Fruit fly (Drosophila melanogaster) whole organism, embryonic: ENCODE data around the gene CG31278.

Source experiments
- Asciz ChIP-seq: fragments of 200-800 bp; sonication (Bioruptor generic); optimal IDR thresholded peaks from 2 replicates; lab custom pipeline; 2017; ENCODE audit warnings: missing biosample characterization, mild to moderate bottlenecking, missing genetic modification characterization, missing genetic modification reagents
- BtbVII ChIP-seq: fragments of 200-800 bp; sonication (Bioruptor generic); optimal IDR thresholded peaks from 3 replicates; lab custom pipeline; 2017; ENCODE audit warnings: missing biosample characterization, mild to moderate bottlenecking, missing genetic modification characterization
- CG12391 ChIP-seq: fragments of 200-800 bp; sonication (Bioruptor generic); optimal IDR thresholded peaks from 3 replicates; lab custom pipeline; 2018; ENCODE audit warnings: missing biosample characterization, mild to moderate bottlenecking, missing genetic modification characterization, moderate library complexity
- CG13424 ChIP-seq: fragments of 200-800 bp; sonication (Bioruptor generic); optimal IDR thresholded peaks from 2 replicates; lab custom pipeline; 2019; ENCODE audit warnings: missing biosample characterization, mild to moderate bottlenecking, missing genetic modification characterization, moderate library complexity
- CG1603 ChIP-seq: fragments of 200-800 bp; sonication (Bioruptor generic); optimal IDR thresholded peaks from 2 replicates; lab custom pipeline; 2019; ENCODE audit warnings: missing biosample characterization, mild to moderate bottlenecking, missing genetic modification characterization, moderate library complexity
- CG2678 ChIP-seq: fragments of 200-800 bp; sonication (Bioruptor generic); optimal IDR thresholded peaks from 3 replicates; lab custom pipeline; 2019; ENCODE audit warnings: missing biosample characterization, mild to moderate bottlenecking, missing genetic modification characterization, moderate library complexity
- CG2889 ChIP-seq: fragments of 200-800 bp; sonication (Bioruptor generic); IDR thresholded peaks from 3 replicates; pipeline ENCODE4 v1.3.6; 2022; ENCODE audit warnings: missing biosample characterization, missing genetic modification characterization
- CG30403 ChIP-seq: fragments of 200-800 bp; sonication (Bioruptor generic); optimal IDR thresholded peaks from 3 replicates; lab custom pipeline; 2016; ENCODE audit warnings: missing biosample characterization, missing genetic modification characterization
- CG30431 ChIP-seq: fragments of 200-800 bp; sonication (Bioruptor generic); optimal IDR thresholded peaks from 2 replicates; lab custom pipeline; 2017; ENCODE audit warnings: missing biosample characterization, missing genetic modification characterization
- CG33557 ChIP-seq: fragments of 200-800 bp; sonication (Bioruptor generic); optimal IDR thresholded peaks from 2 replicates; lab custom pipeline; 2019; ENCODE audit warnings: missing biosample characterization, mild to moderate bottlenecking, missing genetic modification characterization, moderate library complexity
- CG3995 ChIP-seq: fragments of 200-800 bp; sonication (Bioruptor generic); optimal IDR thresholded peaks from 3 replicates; lab custom pipeline; 2016; ENCODE audit warnings: missing biosample characterization, missing genetic modification characterization
- CG4707 ChIP-seq: fragments of 200-800 bp; sonication (Bioruptor generic); optimal IDR thresholded peaks from 2 replicates; lab custom pipeline; 2018; ENCODE audit warnings: missing biosample characterization, mild to moderate bottlenecking, missing genetic modification characterization, moderate library complexity
- CG6813 ChIP-seq: fragments of 200-800 bp; sonication (Bioruptor generic); optimal IDR thresholded peaks from 2 replicates; lab custom pipeline; 2017; ENCODE audit warnings: missing biosample characterization, missing genetic modification characterization, mild to moderate bottlenecking, moderate library complexity, missing genetic modification reagents
- CG8388 ChIP-seq: fragments of 200-800 bp; sonication (Bioruptor generic); optimal IDR thresholded peaks from 2 replicates; lab custom pipeline; 2019; ENCODE audit warnings: missing biosample characterization, mild to moderate bottlenecking, missing genetic modification characterization, moderate library complexity
- CG9932 ChIP-seq: fragments of 200-800 bp; sonication (Bioruptor generic); IDR thresholded peaks from 2 replicates; pipeline ENCODE4 v1.3.6; 2022; ENCODE audit warnings: missing biosample characterization, missing genetic modification characterization
- Dip3 ChIP-seq: fragments of 200-800 bp; sonication (Bioruptor generic); optimal IDR thresholded peaks from 3 replicates; lab custom pipeline; 2016; ENCODE audit warnings: missing biosample characterization, missing genetic modification characterization
- Ets97D ChIP-seq: fragments of 200-800 bp; sonication (Bioruptor generic); optimal IDR thresholded peaks from 3 replicates; lab custom pipeline; 2016; ENCODE audit warnings: missing biosample characterization, missing genetic modification characterization
- Fer2 ChIP-seq: fragments of 200-800 bp; sonication (Bioruptor generic); optimal IDR thresholded peaks from 2 replicates; lab custom pipeline; 2018; ENCODE audit warnings: missing biosample characterization, mild to moderate bottlenecking, missing genetic modification characterization, moderate library complexity
- Jarid2 ChIP-seq: fragments of 200-800 bp; sonication (Bioruptor generic); optimal IDR thresholded peaks from 3 replicates; lab custom pipeline; 2017; ENCODE audit warnings: mild to moderate bottlenecking, missing biosample characterization, missing genetic modification reagents, missing genetic modification characterization
- Lpt ChIP-seq: fragments of >200 bp; optimal IDR thresholded peaks from 2 replicates; lab custom pipeline; 2018; ENCODE audit warnings: missing biosample characterization, missing genetic modification characterization
- Max ChIP-seq: fragments of 200-800 bp; sonication (Bioruptor generic); optimal IDR thresholded peaks from 2 replicates; lab custom pipeline; 2016; ENCODE audit warnings: missing biosample characterization, mild to moderate bottlenecking, missing genetic modification characterization
- Med ChIP-seq: fragments of 200-800 bp; sonication (Bioruptor generic); peaks from one replicate; lab custom pipeline; 2016; ENCODE audit warnings: missing biosample characterization, missing genetic modification characterization, mild to moderate bottlenecking, inconsistent platforms, moderate library complexity
- Nf-YB ChIP-seq: fragments of 200-800 bp; sonication (Bioruptor generic); optimal IDR thresholded peaks from 3 replicates; lab custom pipeline; 2019; ENCODE audit warnings: missing biosample characterization, mild to moderate bottlenecking, missing genetic modification characterization, moderate library complexity
- Trl ChIP-seq, 3 experiments: fragments of >200 bp in 2 of 3; fragments of 200-800 bp in 1 of 3; sonication (Bioruptor generic) in 1 of 3; optimal IDR thresholded peaks; 2 replicates in 1 of 3; 3 replicates in 2 of 3; lab custom pipeline; 2016 to 2017; ENCODE audit warnings: missing biosample characterization in 1 of 3, missing genetic modification characterization in 1 of 3
- caup ChIP-seq: fragments of 200-800 bp; sonication (Bioruptor generic); optimal IDR thresholded peaks from 3 replicates; lab custom pipeline; 2017; ENCODE audit warnings: missing biosample characterization, mild to moderate bottlenecking, missing genetic modification characterization, moderate library complexity; ENCODE audit not compliant: severe bottlenecking
- cg ChIP-seq: fragments of 200-800 bp; sonication (Bioruptor generic); optimal IDR thresholded peaks from 3 replicates; lab custom pipeline; 2019; ENCODE audit warnings: missing biosample characterization, mild to moderate bottlenecking, missing genetic modification characterization, moderate library complexity
- chif ChIP-seq, 2 experiments: fragments of 200-800 bp; sonication (Bioruptor generic); optimal IDR thresholded peaks; 3 replicates each; lab custom pipeline; 2016; ENCODE audit warnings: missing biosample characterization in 2 of 2, missing genetic modification characterization in 2 of 2
- chinmo ChIP-seq: fragments of 200-800 bp; sonication (Bioruptor generic); IDR thresholded peaks from 4 replicates; pipeline ENCODE4 v1.3.6; 2022; ENCODE audit warnings: missing biosample characterization, missing genetic modification characterization; ENCODE audit not compliant: partially characterized antibody
- chm ChIP-seq: fragments of 200-800 bp; sonication (Bioruptor generic); IDR thresholded peaks from 2 replicates; pipeline ENCODE4 v1.3.6; 2022; ENCODE audit warnings: missing biosample characterization, missing genetic modification characterization
- emc ChIP-seq: fragments of 200-800 bp; sonication (Bioruptor generic); optimal IDR thresholded peaks from 2 replicates; lab custom pipeline; 2016; ENCODE audit warnings: missing biosample characterization, missing genetic modification characterization
- gcm2 ChIP-seq: fragments of 200-800 bp; sonication (Bioruptor generic); optimal IDR thresholded peaks from 2 replicates; lab custom pipeline; 2016; ENCODE audit warnings: missing biosample characterization, missing genetic modification characterization
- gem ChIP-seq: fragments of 200-800 bp; sonication (Bioruptor generic); optimal IDR thresholded peaks from 2 replicates; lab custom pipeline; 2019; ENCODE audit warnings: missing biosample characterization, mild to moderate bottlenecking, missing genetic modification characterization, moderate library complexity
- gfzf ChIP-seq: fragments of 200-800 bp; sonication (Bioruptor generic); optimal IDR thresholded peaks from 2 replicates; lab custom pipeline; 2016; ENCODE audit warnings: missing biosample characterization, mild to moderate bottlenecking, missing genetic modification characterization, moderate library complexity
- jigr1 ChIP-seq: fragments of 200-800 bp; sonication (Bioruptor generic); IDR thresholded peaks from 3 replicates; pipeline ENCODE4 v1.3.6; 2022; ENCODE audit warnings: missing biosample characterization, missing genetic modification characterization
- kah ChIP-seq: fragments of 200-800 bp; sonication (Bioruptor generic); optimal IDR thresholded peaks from 2 replicates; lab custom pipeline; 2018; ENCODE audit warnings: missing biosample characterization, mild to moderate bottlenecking, missing genetic modification characterization
- oc ChIP-seq: fragments of 200-800 bp; sonication (Bioruptor generic); optimal IDR thresholded peaks from 2 replicates; lab custom pipeline; 2018; ENCODE audit warnings: missing biosample characterization, mild to moderate bottlenecking, missing genetic modification characterization, moderate library complexity
- pan ChIP-seq, 4 experiments: fragments of >200 bp in 3 of 4; fragments of 200-800 bp in 1 of 4; sonication (Bioruptor generic) in 1 of 4; optimal IDR thresholded peaks in 3 of 4; IDR thresholded peaks in 1 of 4; 2 replicates each; pipeline versions ENCODE4 v1.3.6 to Lab custom; 2017 to 2022; ENCODE audit warnings: missing biosample characterization in 2 of 4, missing genetic modification characterization in 2 of 4, mixed read lengths in 1 of 4
- pita ChIP-seq: fragments of 200-800 bp; sonication (Bioruptor generic); optimal IDR thresholded peaks from 2 replicates; lab custom pipeline; 2017; ENCODE audit warnings: missing biosample characterization, mild to moderate bottlenecking, missing genetic modification characterization
- pnt ChIP-seq: fragments of 200-800 bp; sonication (Bioruptor generic); optimal IDR thresholded peaks from 3 replicates; lab custom pipeline; 2016; ENCODE audit warnings: missing biosample characterization, missing genetic modification characterization
- prd ChIP-seq, 3 experiments: fragments of >200 bp in 2 of 3; fragments of 200-800 bp in 1 of 3; sonication (Bioruptor generic) in 1 of 3; optimal IDR thresholded peaks in 2 of 3; IDR thresholded peaks in 1 of 3; 2 replicates in 2 of 3; 3 replicates in 1 of 3; pipeline versions ENCODE4 v1.3.6 to Lab custom; 2017 to 2022; ENCODE audit warnings: missing biosample characterization in 1 of 3, missing genetic modification characterization in 1 of 3
- row ChIP-seq: fragments of 200-800 bp; sonication (Bioruptor generic); IDR thresholded peaks from 3 replicates; pipeline ENCODE4 v1.3.6; 2022; ENCODE audit warnings: missing biosample characterization, missing genetic modification characterization
- sens ChIP-seq: fragments of 200-800 bp; sonication (Bioruptor generic); peaks from one replicate; lab custom pipeline; 2016; ENCODE audit warnings: missing biosample characterization, missing genetic modification characterization
- slbo ChIP-seq: fragments of 200-800 bp; sonication (Bioruptor generic); IDR thresholded peaks from 2 replicates; pipeline ENCODE4 v1.3.6; 2022; ENCODE audit warnings: missing biosample characterization, missing genetic modification characterization
- so ChIP-seq: fragments of 200-800 bp; sonication (Bioruptor generic); IDR thresholded peaks from 3 replicates; pipeline ENCODE4 v1.3.6; 2022; ENCODE audit warnings: missing biosample characterization, missing genetic modification characterization
- stc ChIP-seq: fragments of 200-800 bp; sonication (Bioruptor generic); IDR thresholded peaks from 2 replicates; pipeline ENCODE4 v1.3.6; 2022; ENCODE audit warnings: missing biosample characterization, missing genetic modification characterization
- sug ChIP-seq: fragments of 200-800 bp; optimal IDR thresholded peaks from 2 replicates; lab custom pipeline; 2019; ENCODE audit warnings: missing biosample characterization, mild to moderate bottlenecking, missing genetic modification characterization, moderate library complexity
- vfl ChIP-seq: fragments of 200-800 bp; sonication (Bioruptor generic); optimal IDR thresholded peaks from 2 replicates; lab custom pipeline; 2016; ENCODE audit warnings: missing biosample characterization, missing genetic modification characterization

Gene CG31278

dm6 chr3R:10699020-10699951 is 8.9 kb downstream of the CG31278 start (continued):
- TF ChIP-seq caup (GFP tag; lab: Kevin White, UChicago) (peak; percentile 23), stc (GFP tag; lab: Robert Waterston, UW) (no peak), CG6813 (peak; percentile 24), gfzf (GFP tag; lab: Kevin White, UChicago) (no peak), pita (GFP tag; lab: Kevin White, UChicago) (no peak), slbo (GFP tag; lab: Robert Waterston, UW) (peak; percentile 57), kah (GFP tag; lab: Kevin White, UChicago) (no peak), CG2889 (GFP tag; lab: Robert Waterston, UW) (no peak), cg (GFP tag; lab: Kevin White, UChicago) (no peak), pan (optimal IDR thresholded peaks at IDR 0.05; lab: Kevin White, UChicago) (no peak), pan (GFP tag; optimal IDR thresholded peaks at IDR 0.05 in 1 of 2, IDR thresholded peaks at IDR 0.05 in 1 of 2) (peak in 1 of 2 experiments; percentile 25), CG30431 (GFP tag; lab: Kevin White, UChicago) (no peak), chm (GFP tag; lab: Robert Waterston, UW) (no peak), CG1603 (tag; lab: Kevin White, UChicago) (no peak), BtbVII (GFP tag; lab: Kevin White, UChicago) (peak; percentile 34), CG13424 (tag; lab: Kevin White, UChicago) (no peak), gcm2 (GFP tag; lab: Kevin White, UChicago) (no peak), Med (GFP tag; lab: Kevin White, UChicago) (peak; percentile 69), CG30403 (GFP tag; lab: Kevin White, UChicago) (peak; percentile 11), sens (GFP tag; lab: Kevin White, UChicago) (peak; percentile 86), jigr1 (GFP tag; lab: Robert Waterston, UW) (no peak), CG12391 (peak; percentile 10), CG8388 (GFP tag; lab: Kevin White, UChicago) (no peak), sug (peak; percentile 79), Dip3 (GFP tag; lab: Kevin White, UChicago) (no peak), emc (GFP tag; lab: Kevin White, UChicago) (no peak), Max (GFP tag; lab: Kevin White, UChicago) (no peak), vfl (GFP tag; lab: Kevin White, UChicago) (no peak), CG4707 (no peak), so (peak; percentile 23; the same call in 2 of the 3 replicates), CG9932 (GFP tag; lab: Robert Waterston, UW) (peak; percentile 40; the same call in 1 of the 2 replicates), CG33557 (GFP tag; lab: Kevin White, UChicago) (no peak), CG2678 (no peak), Trl (optimal IDR thresholded peaks at IDR 0.05; lab: Kevin White, UChicago) (peak in 1 of 2 experiments; percentile 5), Trl (GFP tag; optimal IDR thresholded peaks at IDR 0.05; lab: Kevin White, UChicago) (no peak), Nf-YB (GFP tag; lab: Kevin White, UChicago) (no peak), pnt (GFP tag; lab: Kevin White, UChicago) (no peak), row (GFP tag; lab: Robert Waterston, UW) (peak; percentile 51; the same call in 1 of the 3 replicates), Lpt (GFP tag; lab: Kevin White, UChicago) (no peak), chif (GFP tag; optimal IDR thresholded peaks at IDR 0.05; lab: Kevin White, UChicago) (no peak), Fer2 (tag; lab: Kevin White, UChicago) (no peak), Jarid2 (peak; percentile 36), chinmo (no peak), oc (tag; lab: Kevin White, UChicago) (no peak), Ets97D (no peak), CG3995 (GFP tag; lab: Kevin White, UChicago) (no peak), gem (tag; lab: Kevin White, UChicago) (no peak), prd (optimal IDR thresholded peaks at IDR 0.05; lab: Kevin White, UChicago) (no peak), prd (GFP tag; IDR thresholded peaks at IDR 0.05; lab: Robert Waterston, UW) (no peak), Asciz (GFP tag; lab: Kevin White, UChicago) (no peak)
